Fruit fly (Drosophila melanogaster): ENCODE results near the gene prt.

- TF ChIP-seq CG8478 (optimal IDR thresholded peaks at IDR 0.05) (no peak), CTCF (optimal IDR thresholded peaks at IDR 0.05) (no peak)
Measured at dm6 chr3R:23662782-23663181, 36.0 kb downstream of the prt start.
